Worm (Caenorhabditis elegans) whole organism, midembryonic: ENCODE results near the gene T16A9.5.

ENCODE experiments used
- T22C8.4 ChIP-seq: fragments of 200-800 bp; sonication (Bioruptor generic); IDR thresholded peaks from 2 replicates; pipeline ENCODE4 v1.3.6; 2022; ENCODE audit warnings: missing genetic modification characterization, missing compliant biosample characterization
- cog-1 ChIP-seq: sonication (generic microtip); optimal IDR thresholded peaks from 2 replicates; lab custom pipeline; 2016; ENCODE audit warnings: missing genetic modification characterization, missing compliant biosample characterization
- flt-1 ChIP-seq: fragments of 200-800 bp; sonication (Bioruptor generic); IDR thresholded peaks from 2 replicates; pipeline ENCODE4 v1.3.6; 2022; ENCODE audit warnings: missing genetic modification characterization, missing compliant biosample characterization
- klf-2 ChIP-seq: fragments of 200-800 bp; sonication (Bioruptor generic); conservative IDR thresholded peaks from 2 replicates; pipeline ENCODE4 v1.3.6; 2022; ENCODE audit warnings: missing genetic modification reagents, missing genetic modification characterization, missing compliant biosample characterization
- med-1 ChIP-seq: sonication (generic microtip); optimal IDR thresholded peaks from 2 replicates; lab custom pipeline; 2017; ENCODE audit warnings: missing genetic modification characterization, mild to moderate bottlenecking, missing compliant biosample characterization, antibody characterized with exemption, missing genetic modification reagents; ENCODE audit not compliant: insufficient read depth
- ref-1 ChIP-seq: fragments of 200-800 bp; sonication (Bioruptor generic); conservative IDR thresholded peaks from 2 replicates; pipeline ENCODE4 v1.3.6; 2022; ENCODE audit warnings: missing genetic modification reagents, missing genetic modification characterization, missing compliant biosample characterization
- tab-1 ChIP-seq: fragments of 200-800 bp; sonication (Bioruptor generic); IDR thresholded peaks from 2 replicates; pipeline ENCODE4 v1.3.6; 2022; ENCODE audit warnings: missing genetic modification characterization, missing compliant biosample characterization
- ztf-23 ChIP-seq: fragments of 200-800 bp; sonication (Bioruptor generic); IDR thresholded peaks from 2 replicates; pipeline ENCODE4 v1.3.6; 2022; ENCODE audit warnings: missing genetic modification reagents, missing genetic modification characterization, missing compliant biosample characterization
- ztf-29 ChIP-seq: fragments of 200-800 bp; sonication (Bioruptor generic); IDR thresholded peaks from 2 replicates; pipeline ENCODE4 v1.3.6; 2022; ENCODE audit warnings: missing genetic modification reagents, missing genetic modification characterization, missing compliant biosample characterization

T16A9.5 gene

DNA sequence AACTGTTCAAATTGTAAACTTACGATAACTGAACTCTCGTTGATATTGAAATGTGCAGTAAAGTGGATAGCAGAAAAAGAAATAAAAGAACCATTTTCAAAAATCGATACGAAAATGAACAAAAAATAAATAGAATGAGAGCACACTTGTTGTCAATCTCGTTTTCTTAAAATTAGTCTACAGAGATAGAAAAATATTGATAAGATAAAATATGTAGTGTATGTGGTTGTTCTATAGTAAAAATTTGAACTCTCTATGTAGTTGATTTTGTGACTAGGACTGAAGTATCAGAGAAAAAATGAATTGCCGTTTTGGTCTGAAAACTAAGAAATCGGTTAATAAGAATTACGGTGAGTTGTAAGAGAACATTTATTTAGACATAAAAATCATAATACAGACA is 43.7 kb downstream of the T16A9.5 start, which contains the start of gene cest-2.1:
Gene cest-2.1 (minus strand): TSS at position 198 of the 400 bp plus-strand sequence.
- no peak for TF ChIP-seq ref-1 (GFP tag; lab: Robert Waterston, UW)
- no peak for TF ChIP-seq flt-1 (GFP tag; lab: Robert Waterston, UW)
- TF ChIP-seq T22C8.4: no peak
- TF ChIP-seq cog-1 (tag; lab: Kevin White, UChicago): no peak
- no peak for TF ChIP-seq ztf-23 (GFP tag; lab: Robert Waterston, UW)
- no peak for TF ChIP-seq ztf-29
- no peak for TF ChIP-seq tab-1
- TF ChIP-seq klf-2: no peak
- TF ChIP-seq med-1 (GFP tag; lab: Kevin White, UChicago): no peak

DNA sequence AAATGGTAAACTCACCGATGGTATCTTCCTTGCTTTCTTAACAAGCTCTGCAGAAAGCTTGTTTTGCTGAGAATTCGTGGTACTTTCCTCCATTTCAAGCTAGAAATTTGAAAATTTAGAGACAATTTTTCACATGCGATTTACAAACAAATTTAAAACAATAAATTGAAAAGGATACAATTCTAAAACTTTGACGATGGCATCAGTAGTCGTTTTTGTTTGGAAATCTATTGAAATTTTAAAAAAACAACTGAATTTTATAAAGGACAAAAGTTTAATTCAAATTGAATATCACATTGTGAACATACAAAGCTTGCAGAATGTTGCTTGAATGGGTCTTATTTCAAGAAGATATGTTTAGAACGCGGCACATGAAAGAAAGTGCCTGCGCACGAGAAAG is 47.4 kb downstream of the T16A9.5 start, which contains the start of gene ocam-1:
Gene ocam-1 (minus strand): TSS at position 101 of the 400 bp plus-strand sequence.
- TF ChIP-seq tab-1 (no peak), T22C8.4 (no peak), flt-1 (GFP tag; lab: Robert Waterston, UW) (no peak), ref-1 (GFP tag; lab: Robert Waterston, UW) (no peak), cog-1 (tag; lab: Kevin White, UChicago) (no peak), klf-2 (no peak), med-1 (GFP tag; lab: Kevin White, UChicago) (no peak), ztf-23 (GFP tag; lab: Robert Waterston, UW) (no peak)

DNA sequence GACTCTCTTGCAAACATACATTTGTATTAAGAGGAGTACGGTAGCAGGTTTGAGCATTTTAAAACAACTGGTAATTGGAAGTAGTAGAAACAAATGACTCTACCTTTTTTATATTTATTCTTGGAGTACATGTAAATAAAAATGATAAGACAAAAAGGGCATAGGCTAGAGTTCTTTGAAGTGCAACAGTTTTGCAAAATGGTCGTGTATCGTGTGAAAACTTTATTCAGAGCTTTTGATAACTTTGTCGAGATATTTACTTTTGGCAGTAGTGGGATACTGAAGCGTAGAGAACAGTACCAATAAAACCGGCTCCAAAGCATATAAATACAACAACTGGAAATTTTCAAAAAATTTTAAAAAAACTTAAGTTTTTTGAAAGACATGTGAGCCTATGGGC is 48.4 kb downstream of the T16A9.5 start, which contains the start of gene cest-1.1:
Gene cest-1.1 (minus strand): TSS at position 101 of the 400 bp plus-strand sequence.
- TF ChIP-seq ztf-29 (no peak), tab-1 (no peak), flt-1 (GFP tag; lab: Robert Waterston, UW) (no peak), ref-1 (GFP tag; lab: Robert Waterston, UW) (no peak), cog-1 (tag; lab: Kevin White, UChicago) (no peak), med-1 (GFP tag; lab: Kevin White, UChicago) (no peak), T22C8.4 (no peak), klf-2 (no peak), ztf-23 (GFP tag; lab: Robert Waterston, UW) (no peak)

DNA sequence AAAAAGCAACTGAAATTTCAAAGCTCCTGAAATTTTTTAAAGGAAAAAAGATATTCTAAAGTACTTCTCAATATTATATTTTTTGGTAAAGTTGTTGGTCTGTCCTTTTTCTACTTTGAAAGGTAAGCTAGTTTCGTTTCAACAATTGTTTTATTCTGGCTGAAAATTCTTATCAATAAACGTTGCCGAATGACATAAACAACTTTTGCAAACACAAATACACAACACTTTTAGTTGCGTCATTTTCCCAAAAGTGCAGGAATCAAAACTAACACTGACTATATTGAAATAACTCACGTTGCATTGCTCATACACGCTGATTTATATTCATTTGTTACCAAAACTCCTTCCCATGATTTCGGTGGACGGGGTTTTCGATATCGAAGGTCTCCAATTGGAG is 49.3 kb downstream of the T16A9.5 start:
- TF ChIP-seq ref-1 (GFP tag; lab: Robert Waterston, UW): no peak
- TF ChIP-seq T22C8.4: no peak
- no peak for TF ChIP-seq ztf-23 (GFP tag; lab: Robert Waterston, UW)
- no peak for TF ChIP-seq klf-2
- no peak for TF ChIP-seq ztf-29
- TF ChIP-seq flt-1 (GFP tag; lab: Robert Waterston, UW): no peak
- TF ChIP-seq med-1 (GFP tag; lab: Kevin White, UChicago): no peak
- no peak for TF ChIP-seq tab-1
- TF ChIP-seq cog-1 (tag; lab: Kevin White, UChicago): no peak
